Fruit fly (Drosophila melanogaster): ENCODE results near the gene CG34134.
A peak's percentile ranks its signal among the peaks of the same experiment; 100 is the strongest.

dm6 chr2L:8171544-8171943 lies 19.0 kb downstream of the CG34134 start:
- no peak for TF ChIP-seq tj (GFP tag; optimal IDR thresholded peaks at IDR 0.05)
- no peak for TF ChIP-seq CG5204 (GFP tag; optimal IDR thresholded peaks at IDR 0.05)
- TF ChIP-seq CG12768 (GFP tag; optimal IDR thresholded peaks at IDR 0.05), result peak; percentile 37
- no peak for TF ChIP-seq pad (GFP tag; optimal IDR thresholded peaks at IDR 0.05)
- TF ChIP-seq ovo (GFP tag; optimal IDR thresholded peaks at IDR 0.05), result no peak
- no peak for TF ChIP-seq Clk (GFP tag; optimal IDR thresholded peaks at IDR 0.05)

Data from whole organism, adult.